Worm (Caenorhabditis elegans): ENCODE measurements around the gene nhr-145.
A peak's percentile ranks its signal among the peaks of the same experiment; 100 is the strongest.

The nhr-145 gene

ce11 chrV:19094572-19094971 is 7.0 kb downstream of the nhr-145 start:
- peak; percentile 92 for TF ChIP-seq Y48G9A.11 (GFP tag; IDR thresholded peaks at IDR 0.05)

DNA sequence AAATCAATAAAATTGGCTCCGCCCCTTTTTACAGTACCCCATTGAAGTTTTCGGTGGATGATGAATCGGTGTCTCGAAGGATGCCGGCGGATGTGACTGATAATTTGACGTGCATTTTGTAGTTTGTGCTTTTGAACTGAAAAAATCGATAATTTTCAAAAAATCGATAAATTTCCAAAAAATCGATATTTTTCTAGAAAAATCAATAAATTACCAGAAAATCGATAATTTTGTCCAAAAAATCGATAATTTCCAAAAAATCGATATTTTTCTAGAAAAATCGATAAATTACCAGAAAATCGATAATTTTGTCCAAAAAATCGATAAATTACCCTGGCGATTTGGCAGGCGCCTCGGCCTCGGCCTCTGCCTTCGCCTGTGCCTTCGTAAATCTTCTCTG is 12.0 kb downstream of the nhr-145 start:
- no peak for TF ChIP-seq snpc-1.2 (GFP tag; IDR thresholded peaks at IDR 0.05)
- TF ChIP-seq unc-62 (GFP tag; optimal IDR thresholded peaks at IDR 0.05 in 1 of 2), result peak in 1 of 2 experiments; percentile 16
- no peak for TF ChIP-seq unc-62 (tag; optimal IDR thresholded peaks at IDR 0.05)
- no peak for TF ChIP-seq daf-8 (GFP tag; IDR thresholded peaks at IDR 0.05)
- TF ChIP-seq ZK546.5 (tag; optimal IDR thresholded peaks at IDR 0.05), result no peak
- TF ChIP-seq mxl-3 (GFP tag; optimal IDR thresholded peaks at IDR 0.05), result no peak
- no peak for TF ChIP-seq lin-38 (GFP tag; IDR thresholded peaks at IDR 0.05)
- TF ChIP-seq pqm-1 (tag; optimal IDR thresholded peaks at IDR 0.05), result no peak
- no peak for TF ChIP-seq Y75B8A.6 (GFP tag; IDR thresholded peaks at IDR 0.05)
- TF ChIP-seq arid-1 (GFP tag; conservative IDR thresholded peaks at IDR 0.05), result no peak
- peak; percentile 91 for TF ChIP-seq ceh-28 (tag; optimal IDR thresholded peaks at IDR 0.05)
- TF ChIP-seq nhr-6 (tag; optimal IDR thresholded peaks at IDR 0.05), result no peak
- no peak for TF ChIP-seq T20F7.1 (GFP tag; optimal IDR thresholded peaks at IDR 0.05)
- no peak for TF ChIP-seq sdz-12 (GFP tag; optimal IDR thresholded peaks at IDR 0.05)

DNA sequence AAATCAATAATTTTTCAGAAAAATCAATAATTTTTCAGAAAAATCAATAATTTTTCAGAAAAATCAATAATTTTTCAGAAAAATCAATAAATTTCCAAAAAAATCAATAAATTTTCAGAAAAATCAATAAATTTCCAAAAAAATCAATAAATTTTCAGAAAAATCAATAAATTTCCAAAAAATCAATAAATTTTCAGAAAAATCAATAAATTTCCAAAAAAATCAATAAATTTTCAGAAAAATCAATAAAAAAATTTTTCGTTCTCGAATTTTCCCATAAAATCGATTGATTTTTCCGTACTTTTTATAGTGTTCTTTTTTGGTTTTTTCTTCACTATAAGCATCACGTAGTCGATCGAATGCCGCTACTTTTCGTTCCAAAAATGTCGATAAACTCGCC is 12.6 kb downstream of the nhr-145 start:
- TF ChIP-seq ceh-28 (tag; optimal IDR thresholded peaks at IDR 0.05), result peak; percentile 73

DNA sequence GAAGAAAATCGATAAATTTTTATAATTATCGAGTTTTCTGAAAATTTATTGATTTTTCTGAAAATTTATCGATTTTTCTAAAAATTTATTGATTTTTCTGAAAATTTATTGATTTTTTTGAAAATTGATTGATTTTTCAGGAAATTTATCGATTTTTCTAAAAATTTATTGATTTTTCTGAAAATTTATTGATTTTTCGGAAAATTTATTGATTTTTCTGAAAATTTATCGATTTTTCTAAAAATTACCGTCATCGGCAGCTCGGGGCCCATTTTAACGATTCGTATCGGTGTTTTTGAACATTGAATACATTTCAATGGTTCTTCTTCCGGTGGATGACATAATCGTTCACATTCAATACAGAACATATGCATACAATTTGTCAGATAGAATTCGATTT is 13.1 kb downstream of the nhr-145 start:
- peak; percentile 32 for TF ChIP-seq ceh-28 (tag; optimal IDR thresholded peaks at IDR 0.05)

DNA sequence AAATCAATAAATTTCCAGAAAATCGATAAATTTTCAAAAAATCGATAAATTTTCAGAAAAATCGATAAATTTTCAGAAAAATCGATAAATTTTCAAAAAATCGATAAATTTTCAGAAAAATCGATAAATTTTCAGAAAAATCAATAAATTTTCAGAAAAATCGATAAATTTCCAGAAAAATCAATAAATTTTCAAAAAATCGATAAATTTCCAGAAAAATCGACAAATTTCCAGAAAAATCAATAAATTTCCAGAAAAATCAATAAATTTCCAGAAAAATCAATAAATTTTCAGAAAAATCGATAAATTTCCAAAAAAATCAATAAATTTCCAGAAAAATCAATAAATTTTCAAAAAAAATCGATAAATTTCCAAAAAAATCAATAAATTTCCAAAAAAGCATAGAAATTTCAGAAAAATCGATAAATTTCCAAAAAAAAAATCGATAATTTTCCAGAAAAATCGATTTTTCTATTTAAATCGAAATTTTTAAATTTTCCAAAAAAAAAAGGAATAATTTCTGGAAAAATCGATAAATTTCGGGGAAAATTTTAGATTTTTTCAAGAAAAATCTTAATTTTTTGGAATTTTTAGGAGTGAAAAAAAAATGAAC is 14.2 kb downstream of the nhr-145 start, which contains the start of gene zhp-4:
zhp-4 (minus strand) TSS at position 198 of the 613 bp plus-strand sequence.
- peak; percentile 93 for TF ChIP-seq ceh-28 (tag; optimal IDR thresholded peaks at IDR 0.05)

DNA sequence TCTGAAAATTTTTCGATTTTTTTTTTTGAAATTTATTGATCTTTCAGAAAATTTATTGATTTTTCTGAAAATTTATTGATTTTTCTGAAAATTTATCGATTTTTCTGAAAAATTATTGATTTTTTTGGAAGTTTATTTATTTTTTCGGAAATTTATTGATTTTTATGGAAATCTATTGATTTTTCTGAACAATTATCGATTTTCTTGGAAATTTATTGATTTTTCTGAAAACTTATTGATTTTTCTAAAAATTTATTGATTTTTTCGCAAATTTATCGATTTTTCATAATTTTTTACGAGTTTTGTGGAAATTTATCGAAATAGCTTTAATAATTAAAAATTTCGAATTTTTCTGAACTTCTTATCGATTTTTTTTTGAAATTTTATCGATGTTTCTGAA is 19.5 kb downstream of the nhr-145 start:
- TF ChIP-seq rbr-2 (tag; optimal IDR thresholded peaks at IDR 0.05) (no peak), ceh-28 (tag; optimal IDR thresholded peaks at IDR 0.05) (peak; percentile 86)

DNA sequence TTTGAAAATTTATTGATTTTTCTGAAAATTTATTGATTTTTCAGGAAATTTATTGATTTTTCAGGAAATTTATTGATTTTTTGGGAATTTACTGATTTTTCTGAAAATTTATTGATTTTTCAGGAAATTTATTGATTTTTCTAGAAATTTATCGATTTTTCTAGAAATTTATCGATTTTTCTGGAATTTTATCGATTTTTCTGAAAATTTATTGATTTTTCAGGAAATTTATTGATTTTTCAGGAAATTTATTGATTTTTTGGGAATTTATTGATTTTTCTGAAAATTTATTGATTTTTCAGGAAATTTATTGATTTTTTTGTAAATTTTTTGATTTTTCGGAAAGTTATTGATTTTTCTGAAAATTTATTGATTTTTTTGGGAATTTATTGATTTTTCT is 25.1 kb downstream of the nhr-145 start:
- peak; percentile 73 for TF ChIP-seq ceh-28 (tag; optimal IDR thresholded peaks at IDR 0.05)

- TF ChIP-seq cey-2 (tag; optimal IDR thresholded peaks at IDR 0.05; ENCODE audit: borderline replicate concordance, insufficient read depth) (no peak), ceh-28 (tag; optimal IDR thresholded peaks at IDR 0.05) (peak; percentile 84)
Observed at ce11 chrV:19116872-19117372, 29.4 kb downstream of the nhr-145 start.

DNA sequence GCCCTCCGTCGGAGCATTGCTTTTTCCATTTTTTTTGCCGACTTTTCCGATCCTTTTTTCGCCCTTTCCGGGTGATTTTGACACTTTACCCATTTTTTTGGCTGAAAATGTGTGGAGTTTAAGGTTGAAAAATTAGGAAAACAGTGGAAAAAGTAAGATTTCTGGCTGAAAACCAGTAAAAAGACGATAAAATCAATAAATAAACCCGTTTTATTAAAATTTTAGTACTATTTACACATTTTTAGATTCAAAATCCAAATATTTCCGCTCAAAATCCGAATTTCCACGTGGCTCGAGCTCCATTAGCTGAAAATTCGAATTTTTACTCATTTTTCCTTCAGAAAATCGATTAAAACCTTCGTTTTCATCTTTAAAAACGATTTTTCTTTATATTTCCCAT is 30.8 kb downstream of the nhr-145 start, which contains the start of gene pro-3:
pro-3 (minus strand) TSS at position 101 of the 400 bp plus-strand sequence.
- TF ChIP-seq mdt-29 (GFP tag; IDR thresholded peaks at IDR 0.05), result no peak
- TF ChIP-seq zfp-3 (GFP tag; conservative IDR thresholded peaks at IDR 0.05), result no peak
- TF ChIP-seq dmd-9 (GFP tag; IDR thresholded peaks at IDR 0.05), result no peak
- no peak for TF ChIP-seq fos-1 (tag; optimal IDR thresholded peaks at IDR 0.05)
- no peak for TF ChIP-seq mep-1 (tag; optimal IDR thresholded peaks at IDR 0.05)
- TF ChIP-seq lin-15B (tag; optimal IDR thresholded peaks at IDR 0.05), result no peak
- no peak for TF ChIP-seq F26F4.8 (GFP tag; conservative IDR thresholded peaks at IDR 0.05)
- no peak for TF ChIP-seq F44E2.7 (GFP tag; IDR thresholded peaks at IDR 0.05)
- TF ChIP-seq nhr-41 (GFP tag; IDR thresholded peaks at IDR 0.05), result no peak
- TF ChIP-seq daf-12 (tag; optimal IDR thresholded peaks at IDR 0.05), result no peak
- TF ChIP-seq dpl-1 (GFP tag; optimal IDR thresholded peaks at IDR 0.05), result no peak
- TF ChIP-seq unc-130 (GFP tag; optimal IDR thresholded peaks at IDR 0.05), result no peak
- no peak for TF ChIP-seq lin-38 (GFP tag; IDR thresholded peaks at IDR 0.05)

All from whole organism, L4 larva.